Worm (Caenorhabditis elegans): Measurements from ENCODE around the gene F46B3.1.

- TF ChIP-seq W03F9.2 (tag; optimal IDR thresholded peaks at IDR 0.05) (no peak), him-1 (tag; optimal IDR thresholded peaks at IDR 0.05) (no peak)
Measured at ce11 chrV:20604606-20605155, 7.7 kb upstream of the F46B3.1 start, which contains the start of gene ttr-57.
